Fruit fly (Drosophila melanogaster): ENCODE data around the gene His4r.

DNA sequence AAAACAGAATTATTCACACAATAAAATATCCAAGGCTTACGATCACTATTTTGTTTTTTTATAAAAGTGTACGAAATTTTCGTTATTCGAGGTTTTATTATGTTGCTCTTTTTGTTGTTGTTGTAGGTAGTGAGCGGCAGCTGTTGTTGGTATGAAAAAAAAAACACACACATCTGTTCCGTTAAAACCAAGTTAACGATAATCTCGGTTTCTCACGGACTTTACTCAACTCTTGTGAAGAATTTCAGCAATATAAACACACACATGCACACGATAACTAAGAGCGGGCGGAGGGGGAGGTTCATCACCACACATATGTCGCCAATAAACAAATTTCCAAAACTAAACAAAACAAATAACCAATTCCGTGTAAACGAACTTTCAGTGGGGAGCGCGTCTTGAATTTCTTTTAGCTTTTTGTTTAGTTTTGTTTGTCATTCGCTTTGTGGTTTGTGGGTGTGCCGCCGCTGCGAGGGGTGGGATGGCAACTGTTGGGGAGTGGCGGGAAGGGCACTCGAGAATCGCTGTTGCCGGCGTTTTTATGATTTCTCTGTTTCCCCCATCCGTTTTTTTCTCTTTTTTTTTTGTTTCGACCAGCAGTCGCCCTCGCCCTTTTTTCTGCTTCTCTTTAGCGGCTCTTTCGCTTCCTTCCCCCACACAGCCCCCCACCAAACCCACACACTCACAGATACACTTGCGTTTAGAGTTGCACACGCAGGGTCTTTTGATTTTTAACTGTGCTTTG, 28.8 kb downstream of the His4r start:
- TF ChIP-seq psq (optimal IDR thresholded peaks at IDR 0.05) (no peak), h (optimal IDR thresholded peaks at IDR 0.05) (no peak)

All from Kc167 (cell line).